Worm (Caenorhabditis elegans) whole organism, late embryonic: ENCODE data around the gene Y43F8C.16.

Experiments
- F13H6.1 ChIP-seq: sonication (generic microtip); optimal IDR thresholded peaks from 2 replicates; lab custom pipeline; 2016; ENCODE audit warnings: missing genetic modification characterization, missing compliant biosample characterization
- ama-1 ChIP-seq: fragments of 150-350 bp; optimal IDR thresholded peaks from 2 replicates; lab custom pipeline; 2014
- ceh-2 ChIP-seq: sonication (generic microtip); optimal IDR thresholded peaks from 2 replicates; lab custom pipeline; 2016; ENCODE audit warnings: missing genotype, missing genetic modification characterization, missing compliant biosample characterization
- dve-1 ChIP-seq: sonication (generic microtip); optimal IDR thresholded peaks from 2 replicates; lab custom pipeline; 2017; ENCODE audit warnings: antibody characterized with exemption, mild to moderate bottlenecking, missing genetic modification characterization, missing compliant biosample characterization
- fkh-10 ChIP-seq: fragments of 150-350 bp; optimal IDR thresholded peaks from 2 replicates; lab custom pipeline; 2014; ENCODE audit warnings: missing biosample characterization, missing genetic modification reagents, missing genetic modification characterization
- hlh-30 ChIP-seq: sonication (generic microtip); optimal IDR thresholded peaks from 2 replicates; lab custom pipeline; 2017; ENCODE audit warnings: antibody characterized with exemption, missing genetic modification characterization, missing compliant biosample characterization; ENCODE audit not compliant: insufficient read depth
- madf-2 ChIP-seq: sonication (generic microtip); optimal IDR thresholded peaks from 2 replicates; lab custom pipeline; 2017; ENCODE audit warnings: missing genetic modification characterization, missing compliant biosample characterization
- nhr-11 ChIP-seq: fragments of 150-350 bp; optimal IDR thresholded peaks from 2 replicates; lab custom pipeline; 2014; ENCODE audit warnings: missing biosample characterization, missing genetic modification characterization
- odd-2 ChIP-seq: sonication (generic microtip); optimal IDR thresholded peaks from 2 replicates; lab custom pipeline; 2017; ENCODE audit warnings: antibody characterized with exemption, mild to moderate bottlenecking, missing genetic modification characterization, missing compliant biosample characterization
- unc-42 ChIP-seq: sonication (generic microtip); optimal IDR thresholded peaks from 2 replicates; lab custom pipeline; 2016; ENCODE audit warnings: missing genotype, missing genetic modification characterization, missing compliant biosample characterization

DNA sequence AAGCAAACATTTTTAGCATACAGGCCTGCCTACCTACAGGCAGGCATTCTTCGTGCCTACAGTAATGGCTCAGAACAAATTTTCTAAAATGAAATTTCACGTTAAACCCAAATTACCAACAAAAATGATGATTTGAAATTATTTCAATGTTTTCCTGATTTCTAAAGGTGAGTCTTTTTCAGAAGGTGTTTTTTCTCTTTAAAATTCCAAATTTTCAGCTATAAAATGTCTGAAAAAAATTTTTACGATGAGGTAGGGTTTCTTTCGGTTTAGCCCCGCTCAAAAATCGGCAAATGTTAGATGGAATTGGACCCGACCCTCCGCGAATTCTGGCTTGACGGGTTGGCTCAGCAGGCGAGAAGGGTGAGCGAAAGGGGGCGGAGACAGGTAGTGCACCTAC lies 30.5 kb upstream of the Y43F8C.16 start, which contains the start of gene W04E12.5:
- TF ChIP-seq hlh-30 (tag; lab: Kevin White, UChicago) = no peak
- no peak for TF ChIP-seq madf-2 (tag; lab: Kevin White, UChicago)
- TF ChIP-seq ceh-2 = no peak
- TF ChIP-seq odd-2 (tag; lab: Kevin White, UChicago) = no peak
- no peak for TF ChIP-seq F13H6.1 (tag; lab: Kevin White, UChicago)
- no peak for TF ChIP-seq ama-1 (lab: Kevin White, UChicago)
- no peak for TF ChIP-seq fkh-10
- no peak for TF ChIP-seq nhr-11 (tag; lab: Kevin White, UChicago)
- no peak for TF ChIP-seq dve-1
- no peak for TF ChIP-seq unc-42
